Worm (Caenorhabditis elegans) whole organism, L2 larva: Measurements from ENCODE around the gene emb-30.

Experiments used
- F13H6.1 ChIP-seq: sonication (generic microtip); optimal IDR thresholded peaks from 2 replicates; lab custom pipeline; 2016; ENCODE audit warnings: missing genetic modification characterization, missing compliant biosample characterization
- ama-1 ChIP-seq: fragments of 150-350 bp; optimal IDR thresholded peaks from 2 replicates; lab custom pipeline; 2018; ENCODE audit warnings: inconsistent platforms
- nhr-12 ChIP-seq: fragments of 150-350 bp; optimal IDR thresholded peaks from 2 replicates; lab custom pipeline; 2014; ENCODE audit warnings: missing biosample characterization, missing genetic modification characterization

DNA sequence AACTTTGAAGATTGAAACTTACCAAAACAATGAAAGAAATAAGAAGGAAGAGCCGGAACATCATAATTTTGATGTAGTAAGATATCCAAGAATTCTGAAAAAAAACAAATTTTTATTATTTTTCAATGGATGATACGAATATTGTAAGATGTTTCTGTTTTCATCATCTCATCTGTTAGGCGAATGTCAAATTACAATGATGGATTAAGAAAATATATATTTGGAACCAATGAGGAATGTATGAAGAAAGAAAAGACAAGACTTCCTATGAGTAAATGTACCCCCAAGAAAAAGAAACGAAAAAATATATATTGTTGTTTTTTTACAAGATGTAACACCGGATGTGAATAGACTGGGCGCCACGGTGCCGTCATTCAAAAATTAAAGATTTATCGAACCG, 15.0 kb downstream of the emb-30 start, which contains the start of gene T26G10.5:
- TF ChIP-seq nhr-12 (no peak), ama-1 (lab: Kevin White, UChicago) (no peak), F13H6.1 (tag; lab: Kevin White, UChicago) (no peak)
